Worm (Caenorhabditis elegans) whole organism, L1 larva: ENCODE data around the gene T01B11.1.

ENCODE experiments used
- C04F5.9 ChIP-seq: sonication (generic microtip); optimal IDR thresholded peaks from 2 replicates; lab custom pipeline; 2016; ENCODE audit warnings: missing genetic modification characterization, missing compliant biosample characterization
- C16A3.4 ChIP-seq: fragments of 150-350 bp; optimal IDR thresholded peaks from 2 replicates; lab custom pipeline; 2014; ENCODE audit warnings: missing biosample characterization, missing genetic modification characterization
- C34B4.2 ChIP-seq: sonication (generic microtip); optimal IDR thresholded peaks from 2 replicates; lab custom pipeline; 2017; ENCODE audit warnings: mild to moderate bottlenecking, missing genetic modification characterization, missing compliant biosample characterization
- aha-1 ChIP-seq: fragments of 150-350 bp; optimal IDR thresholded peaks from 2 replicates; lab custom pipeline; 2014; ENCODE audit warnings: missing biosample characterization, missing genetic modification characterization
- blmp-1 ChIP-seq: fragments of 150-350 bp; optimal IDR thresholded peaks from 2 replicates; lab custom pipeline; 2014; ENCODE audit warnings: missing biosample characterization, missing genetic modification characterization
- ceh-8 ChIP-seq: fragments of 200-800 bp; sonication (Bioruptor generic); optimal IDR thresholded peaks from 2 replicates; lab custom pipeline; 2018; ENCODE audit warnings: mild to moderate bottlenecking, missing genetic modification characterization, moderate library complexity, missing compliant biosample characterization
- ceh-88 ChIP-seq: fragments of 200-800 bp; sonication (Bioruptor generic); IDR thresholded peaks from 2 replicates; pipeline ENCODE4 v1.3.6; 2022; ENCODE audit warnings: missing genetic modification characterization, missing compliant biosample characterization
- ceh-90 ChIP-seq: sonication (generic microtip); optimal IDR thresholded peaks from 2 replicates; lab custom pipeline; 2016; ENCODE audit warnings: missing genetic modification characterization, missing compliant biosample characterization
- dpl-1 ChIP-seq, 3 experiments: fragments of 150-350 bp in 2 of 3; sonication (generic microtip) in 1 of 3; optimal IDR thresholded peaks; 2 replicates each; lab custom pipeline; 2014 to 2017; ENCODE audit warnings: missing biosample characterization in 3 of 3, missing genetic modification characterization in 3 of 3, missing genetic modification reagents in 3 of 3
- efl-1 ChIP-seq, 4 experiments: fragments of 150-350 bp; optimal IDR thresholded peaks in 3 of 4; peaks in 1 of 4; 1 replicate in 1 of 4; 2 replicates in 3 of 4; lab custom pipeline; 2014; ENCODE audit warnings: missing biosample characterization in 2 of 4, missing genetic modification characterization in 2 of 4, missing genetic modification reagents in 2 of 4
- elt-2 ChIP-seq: sonication (generic microtip); optimal IDR thresholded peaks from 2 replicates; lab custom pipeline; 2016; ENCODE audit warnings: missing genetic modification characterization, mild to moderate bottlenecking, inconsistent platforms, missing compliant biosample characterization, missing genetic modification reagents
- elt-3 ChIP-seq, 6 experiments: fragments of 150-350 bp in 1 of 6; sonication (generic microtip); optimal IDR thresholded peaks; 2 replicates each; lab custom pipeline; 2017 to 2018; ENCODE audit warnings: missing biosample characterization in 6 of 6, missing genetic modification characterization in 6 of 6, inconsistent platforms in 1 of 6
- fos-1 ChIP-seq: fragments of 150-350 bp; optimal IDR thresholded peaks from 2 replicates; lab custom pipeline; 2014; ENCODE audit warnings: missing biosample characterization, missing genetic modification characterization
- grh-1 ChIP-seq: fragments of 200-800 bp; sonication (Bioruptor generic); IDR thresholded peaks from 2 replicates; pipeline ENCODE4 v1.3.6; 2022; ENCODE audit warnings: missing genetic modification reagents, missing genetic modification characterization, missing compliant biosample characterization
- hlh-4 ChIP-seq: sonication (generic microtip); optimal IDR thresholded peaks from 2 replicates; lab custom pipeline; 2016; ENCODE audit warnings: mild to moderate bottlenecking, missing genetic modification characterization, missing compliant biosample characterization
- hpl-2 ChIP-seq: fragments of 150-350 bp; optimal IDR thresholded peaks from 2 replicates; lab custom pipeline; 2014; ENCODE audit warnings: missing biosample characterization, missing genetic modification reagents, missing genetic modification characterization
- irx-1 ChIP-seq: sonication (generic microtip); optimal IDR thresholded peaks from 2 replicates; lab custom pipeline; 2016; ENCODE audit warnings: missing genetic modification characterization, missing compliant biosample characterization
- lin-13 ChIP-seq: fragments of 150-350 bp; optimal IDR thresholded peaks from 2 replicates; lab custom pipeline; 2014; ENCODE audit warnings: missing biosample characterization, missing genetic modification reagents, missing genetic modification characterization
- lin-14 ChIP-seq: fragments of 200-800 bp; sonication (Bioruptor generic); optimal IDR thresholded peaks from 2 replicates; lab custom pipeline; 2018; ENCODE audit warnings: mild to moderate bottlenecking, missing genetic modification characterization, moderate library complexity, missing compliant biosample characterization
- lin-15B ChIP-seq: fragments of 150-350 bp; sonication (generic microtip); optimal IDR thresholded peaks from 3 replicates; lab custom pipeline; 2014; ENCODE audit warnings: missing biosample characterization, missing genetic modification characterization
- lin-35 ChIP-seq, 2 experiments: fragments of 150-350 bp; optimal IDR thresholded peaks; 2 replicates each; lab custom pipeline; 2014; ENCODE audit warnings: missing biosample characterization in 2 of 2, missing genetic modification characterization in 2 of 2, missing genetic modification reagents in 2 of 2
- lir-3 ChIP-seq: sonication (generic microtip); optimal IDR thresholded peaks from 2 replicates; lab custom pipeline; 2016; ENCODE audit warnings: mild to moderate bottlenecking, missing genetic modification characterization, moderate library complexity, missing compliant biosample characterization; ENCODE audit not compliant: poor library complexity
- lsy-2 ChIP-seq, 2 experiments: fragments of 150-350 bp; optimal IDR thresholded peaks; 2 replicates each; lab custom pipeline; 2014; ENCODE audit warnings: missing biosample characterization in 2 of 2, missing genetic modification characterization in 2 of 2
- mdl-1 ChIP-seq, 2 experiments: fragments of 150-350 bp; optimal IDR thresholded peaks; 2 replicates each; lab custom pipeline; 2014 to 2017; ENCODE audit warnings: missing biosample characterization in 2 of 2, missing genetic modification characterization in 2 of 2, inconsistent platforms in 1 of 2
- nhr-11 ChIP-seq: fragments of 150-350 bp; optimal IDR thresholded peaks from 2 replicates; lab custom pipeline; 2014; ENCODE audit warnings: missing biosample characterization, missing genetic modification characterization
- nhr-12 ChIP-seq: sonication (generic microtip); optimal IDR thresholded peaks from 2 replicates; lab custom pipeline; 2017; ENCODE audit warnings: missing biosample characterization, missing genetic modification characterization
- nhr-28 ChIP-seq: fragments of 150-350 bp; optimal IDR thresholded peaks from 2 replicates; lab custom pipeline; 2014; ENCODE audit warnings: missing biosample characterization, missing genetic modification characterization
- nhr-47 ChIP-seq: sonication (generic microtip); optimal IDR thresholded peaks from 2 replicates; lab custom pipeline; 2016; ENCODE audit warnings: mild to moderate bottlenecking, missing genetic modification characterization, moderate library complexity, missing compliant biosample characterization
- nhr-76 ChIP-seq: sonication (generic microtip); optimal IDR thresholded peaks from 2 replicates; lab custom pipeline; 2017; ENCODE audit warnings: missing biosample characterization, missing genetic modification characterization
- nhr-77 ChIP-seq: fragments of 150-350 bp; optimal IDR thresholded peaks from 2 replicates; lab custom pipeline; 2014; ENCODE audit warnings: missing biosample characterization, missing genetic modification characterization
- nhr-85 ChIP-seq: sonication (generic microtip); peaks from one replicate; lab custom pipeline; 2016; ENCODE audit warnings: missing genetic modification characterization, inconsistent platforms, missing compliant biosample characterization
- nhr-90 ChIP-seq: sonication (generic microtip); optimal IDR thresholded peaks from 2 replicates; lab custom pipeline; 2016; ENCODE audit warnings: mild to moderate bottlenecking, missing genetic modification characterization, missing compliant biosample characterization; ENCODE audit not compliant: poor library complexity
- pag-3 ChIP-seq: sonication (generic microtip); optimal IDR thresholded peaks from 2 replicates; lab custom pipeline; 2017; ENCODE audit warnings: missing genetic modification characterization, mild to moderate bottlenecking, missing compliant biosample characterization, antibody characterized with exemption, borderline replicate concordance; ENCODE audit not compliant: insufficient read depth
- rnt-1 ChIP-seq: sonication (generic microtip); optimal IDR thresholded peaks from 2 replicates; lab custom pipeline; 2016; ENCODE audit warnings: mild to moderate bottlenecking, missing genetic modification characterization, moderate library complexity, missing compliant biosample characterization
- snu-23 ChIP-seq: sonication (generic microtip); optimal IDR thresholded peaks from 2 replicates; lab custom pipeline; 2016; ENCODE audit warnings: missing genetic modification characterization, missing compliant biosample characterization
- sup-37 ChIP-seq: fragments of 200-800 bp; sonication (Bioruptor generic); optimal IDR thresholded peaks from 2 replicates; lab custom pipeline; 2018; ENCODE audit warnings: mild to moderate bottlenecking, missing genetic modification characterization, missing compliant biosample characterization
- swsn-7 ChIP-seq: sonication (generic microtip); optimal IDR thresholded peaks from 2 replicates; lab custom pipeline; 2016; ENCODE audit warnings: missing genetic modification characterization, missing compliant biosample characterization
- tbx-2 ChIP-seq: sonication (generic microtip); optimal IDR thresholded peaks from 2 replicates; lab custom pipeline; 2016; ENCODE audit warnings: missing genetic modification characterization, missing compliant biosample characterization
- tlp-1 ChIP-seq: fragments of 150-350 bp; optimal IDR thresholded peaks from 2 replicates; lab custom pipeline; 2014; ENCODE audit warnings: missing biosample characterization, missing genetic modification characterization
- unc-86 ChIP-seq: sonication (generic microtip); optimal IDR thresholded peaks from 2 replicates; lab custom pipeline; 2016; ENCODE audit warnings: missing genetic modification characterization, missing compliant biosample characterization
- unc-98 ChIP-seq: fragments of 200-800 bp; sonication (Bioruptor generic); IDR thresholded peaks from 2 replicates; pipeline ENCODE4 v1.3.6; 2022; ENCODE audit warnings: missing genetic modification characterization, missing compliant biosample characterization
- xbp-1 ChIP-seq: sonication (generic microtip); optimal IDR thresholded peaks from 2 replicates; lab custom pipeline; 2016; ENCODE audit warnings: missing genetic modification characterization, missing compliant biosample characterization
- zip-4 ChIP-seq: fragments of 200-800 bp; sonication (Bioruptor generic); optimal IDR thresholded peaks from 2 replicates; lab custom pipeline; 2018; ENCODE audit warnings: mild to moderate bottlenecking, missing genetic modification characterization, moderate library complexity, missing compliant biosample characterization
- ztf-11 ChIP-seq, 2 experiments: sonication (generic microtip); optimal IDR thresholded peaks; 2 replicates each; lab custom pipeline; 2016 to 2017; ENCODE audit warnings: missing genetic modification characterization in 2 of 2, missing biosample characterization in 1 of 2, missing compliant biosample characterization in 1 of 2
- ztf-4 ChIP-seq: fragments of 150-350 bp; optimal IDR thresholded peaks from 2 replicates; lab custom pipeline; 2014; ENCODE audit warnings: missing biosample characterization, missing genetic modification characterization

T01B11.1 gene

DNA sequence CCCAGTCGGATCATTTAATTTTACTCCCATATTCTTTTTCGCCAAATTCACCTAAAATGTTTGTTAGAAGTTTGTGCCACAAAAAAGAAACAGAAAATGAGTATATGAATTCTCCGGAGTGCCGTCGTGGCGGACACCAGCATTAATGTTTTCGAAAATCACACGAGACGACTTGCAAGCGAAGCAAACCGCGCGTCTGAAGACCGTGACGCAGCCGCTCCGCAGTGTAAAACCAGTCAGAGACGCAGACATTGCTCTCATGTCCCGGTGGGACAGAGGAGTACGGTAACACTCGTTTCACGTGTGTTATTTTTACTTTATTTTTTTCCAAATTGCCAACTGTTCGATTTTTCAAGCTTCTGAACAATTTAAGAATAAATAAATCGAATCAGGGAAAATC, 14.3 kb upstream of the T01B11.1 start, which contains the start of the genes T26A8.4 and pdtf-1 (continued):
- TF ChIP-seq elt-3 (tag; optimal IDR thresholded peaks at IDR 0.05; lab: Kevin White, UChicago) (peak in 5 of 6 experiments; percentile 66 to 93 (median 85)), pag-3 (tag; lab: Kevin White, UChicago) (no peak), lir-3 (tag; lab: Kevin White, UChicago) (peak; percentile 67), unc-98 (GFP tag; lab: Robert Waterston, UW) (no peak), blmp-1 (peak; percentile 87), swsn-7 (tag; lab: Kevin White, UChicago) (peak; percentile 92), unc-86 (tag; lab: Kevin White, UChicago) (peak; percentile 90), lin-14 (GFP tag; lab: Kevin White, UChicago) (peak; percentile 95), lin-35 (GFP tag; optimal IDR thresholded peaks at IDR 0.05; lab: Kevin White, UChicago) (peak; percentile 82 to 94), ztf-4 (tag; lab: Kevin White, UChicago) (peak; percentile 92), ztf-11 (tag; optimal IDR thresholded peaks at IDR 0.05; lab: Kevin White, UChicago) (peak in 1 of 2 experiments; percentile 84), zip-4 (GFP tag; lab: Kevin White, UChicago) (peak; percentile 29), ceh-90 (tag; lab: Kevin White, UChicago) (no peak), C34B4.2 (peak; percentile 57), mdl-1 (tag; optimal IDR thresholded peaks at IDR 0.05; lab: Kevin White, UChicago) (peak; percentile 7 to 97), lsy-2 (tag; optimal IDR thresholded peaks at IDR 0.05; lab: Kevin White, UChicago) (peak; percentile 99 to 100), nhr-12 (tag; lab: Kevin White, UChicago) (no peak), fos-1 (tag; lab: Kevin White, UChicago) (peak; percentile 96), hpl-2 (GFP tag; lab: Kevin White, UChicago) (peak; percentile 65), lin-15B (tag; lab: Kevin White, UChicago) (peak; percentile 90), nhr-76 (tag; lab: Kevin White, UChicago) (no peak), lin-13 (GFP tag; lab: Kevin White, UChicago) (peak; percentile 97), elt-2 (tag; lab: Kevin White, UChicago) (peak; percentile 49), irx-1 (tag; lab: Kevin White, UChicago) (peak; percentile 83), hlh-4 (tag; lab: Kevin White, UChicago) (no peak), nhr-85 (tag; lab: Kevin White, UChicago) (peak; percentile 95), xbp-1 (peak; percentile 95), C16A3.4 (peak; percentile 98), grh-1 (peak; percentile 93), tlp-1 (tag; lab: Kevin White, UChicago) (no peak), rnt-1 (tag; lab: Kevin White, UChicago) (peak; percentile 94), snu-23 (peak; percentile 96), C04F5.9 (tag; lab: Kevin White, UChicago) (peak; percentile 42), nhr-11 (peak; percentile 84), ceh-8 (peak; percentile 67), tbx-2 (peak; percentile 93), nhr-47 (tag; lab: Kevin White, UChicago) (peak; percentile 95), nhr-90 (tag; lab: Kevin White, UChicago) (peak; percentile 92)

ce11 chrIV:8449869-8450268, 2.9 kb downstream of the T01B11.1 start:
- no peak for TF ChIP-seq mdl-1 (tag; optimal IDR thresholded peaks at IDR 0.05; lab: Kevin White, UChicago)
- TF ChIP-seq dpl-1 (GFP tag; optimal IDR thresholded peaks at IDR 0.05; lab: Kevin White, UChicago): no peak
- TF ChIP-seq tbx-2: no peak
- TF ChIP-seq nhr-28: no peak
- no peak for TF ChIP-seq sup-37
- TF ChIP-seq nhr-77 (tag; lab: Kevin White, UChicago): no peak
- no peak for TF ChIP-seq ceh-88
- TF ChIP-seq efl-1 (optimal IDR thresholded peaks at IDR 0.05; lab: Kevin White, UChicago): no peak
- TF ChIP-seq efl-1 (GFP tag; optimal IDR thresholded peaks at IDR 0.05 in 1 of 2; lab: Kevin White, UChicago): no peak
- no peak for TF ChIP-seq nhr-47 (tag; lab: Kevin White, UChicago)
- TF ChIP-seq ceh-90 (tag; lab: Kevin White, UChicago): no peak
- TF ChIP-seq fos-1 (tag; lab: Kevin White, UChicago): no peak
- TF ChIP-seq aha-1 (tag; lab: Kevin White, UChicago): no peak
